Fruit fly (Drosophila melanogaster) whole organism, embryonic: ENCODE data around the gene CG33124.

Source experiments
- Asciz ChIP-seq: fragments of 200-800 bp; sonication (Bioruptor generic); optimal IDR thresholded peaks from 2 replicates; lab custom pipeline; 2017; ENCODE audit warnings: missing biosample characterization, mild to moderate bottlenecking, missing genetic modification characterization, missing genetic modification reagents
- CG10366 ChIP-seq: fragments of 200-800 bp; sonication (Bioruptor generic); IDR thresholded peaks from 2 replicates; pipeline ENCODE4 v1.3.6; 2022; ENCODE audit warnings: missing biosample characterization, missing genetic modification characterization
- CG11696 ChIP-seq: fragments of 200-800 bp; sonication (Bioruptor generic); IDR thresholded peaks from 2 replicates; pipeline ENCODE4 v1.3.6; 2022; ENCODE audit warnings: missing biosample characterization, missing genetic modification characterization
- CG12071 ChIP-seq: fragments of 200-800 bp; sonication (Bioruptor generic); optimal IDR thresholded peaks from 3 replicates; lab custom pipeline; 2018; ENCODE audit warnings: missing biosample characterization, mild to moderate bottlenecking, missing genetic modification characterization
- CG12769 ChIP-seq: fragments of 200-800 bp; sonication (Bioruptor generic); optimal IDR thresholded peaks from 2 replicates; lab custom pipeline; 2019; ENCODE audit warnings: missing biosample characterization, mild to moderate bottlenecking, missing genetic modification characterization, moderate library complexity
- CG14014 ChIP-seq: fragments of 200-800 bp; sonication (Bioruptor generic); IDR thresholded peaks from 2 replicates; pipeline ENCODE4 v1.3.6; 2022; ENCODE audit warnings: missing biosample characterization, missing genetic modification characterization
- CG14050 ChIP-seq: fragments of 200-800 bp; sonication (Bioruptor generic); IDR thresholded peaks from 3 replicates; pipeline ENCODE4 v1.3.6; 2022; ENCODE audit warnings: missing biosample characterization, missing genetic modification characterization
- CG14860 ChIP-seq: fragments of 200-800 bp; sonication (Bioruptor generic); IDR thresholded peaks from 3 replicates; pipeline ENCODE4 v1.3.6; 2022; ENCODE audit warnings: missing biosample characterization, missing genetic modification characterization; ENCODE audit not compliant: partially characterized antibody
- CG17186 ChIP-seq: fragments of 200-800 bp; sonication (Bioruptor generic); optimal IDR thresholded peaks from 3 replicates; lab custom pipeline; 2017; ENCODE audit warnings: missing biosample characterization, missing genetic modification reagents, missing genetic modification characterization
- CG17568 ChIP-seq: fragments of 200-800 bp; sonication (Bioruptor generic); optimal IDR thresholded peaks from 2 replicates; lab custom pipeline; 2018; ENCODE audit warnings: missing biosample characterization, mild to moderate bottlenecking, missing genetic modification characterization, moderate library complexity
- CG2120 ChIP-seq: fragments of 200-800 bp; sonication (Bioruptor generic); optimal IDR thresholded peaks from 3 replicates; lab custom pipeline; 2016; ENCODE audit warnings: missing biosample characterization, missing genetic modification characterization
- CG2202 ChIP-seq: fragments of 200-800 bp; sonication (Bioruptor generic); optimal IDR thresholded peaks from 2 replicates; lab custom pipeline; 2018; ENCODE audit warnings: missing biosample characterization, mild to moderate bottlenecking, missing genetic modification characterization
- CG2875 ChIP-seq: fragments of 200-800 bp; sonication (Bioruptor generic); optimal IDR thresholded peaks from 2 replicates; lab custom pipeline; 2017; ENCODE audit warnings: missing biosample characterization, mild to moderate bottlenecking, missing genetic modification characterization, missing genetic modification reagents
- CG33213 ChIP-seq: fragments of 200-800 bp; sonication (Bioruptor generic); optimal IDR thresholded peaks from 3 replicates; lab custom pipeline; 2016; ENCODE audit warnings: missing biosample characterization, missing genetic modification characterization
- CG4282 ChIP-seq: fragments of 200-800 bp; sonication (Bioruptor generic); optimal IDR thresholded peaks from 2 replicates; lab custom pipeline; 2016; ENCODE audit warnings: missing biosample characterization, missing genetic modification characterization
- CG4360 ChIP-seq: fragments of 200-800 bp; sonication (Bioruptor generic); IDR thresholded peaks from 2 replicates; pipeline ENCODE4 v1.3.6; 2022; ENCODE audit warnings: missing biosample characterization, missing genetic modification characterization
- CG4854 ChIP-seq: fragments of 200-800 bp; sonication (Bioruptor generic); optimal IDR thresholded peaks from 2 replicates; lab custom pipeline; 2016; ENCODE audit warnings: missing biosample characterization, missing genetic modification characterization, inconsistent platforms
- CG6813 ChIP-seq: fragments of 200-800 bp; sonication (Bioruptor generic); optimal IDR thresholded peaks from 2 replicates; lab custom pipeline; 2017; ENCODE audit warnings: missing biosample characterization, missing genetic modification characterization, mild to moderate bottlenecking, moderate library complexity, missing genetic modification reagents
- CG6854 ChIP-seq: fragments of 200-800 bp; sonication (Bioruptor generic); optimal IDR thresholded peaks from 3 replicates; lab custom pipeline; 2017; ENCODE audit warnings: missing biosample characterization, mild to moderate bottlenecking, missing genetic modification characterization
- CG8359 ChIP-seq: fragments of 200-800 bp; sonication (Bioruptor generic); optimal IDR thresholded peaks from 2 replicates; lab custom pipeline; 2017; ENCODE audit warnings: missing biosample characterization, mild to moderate bottlenecking, missing genetic modification characterization, borderline replicate concordance
- Dp ChIP-seq: fragments of 200-800 bp; sonication (Bioruptor generic); optimal IDR thresholded peaks from 2 replicates; lab custom pipeline; 2018; ENCODE audit warnings: missing biosample characterization, mild to moderate bottlenecking, missing genetic modification characterization, moderate library complexity
- Ets97D ChIP-seq: fragments of 200-800 bp; sonication (Bioruptor generic); optimal IDR thresholded peaks from 3 replicates; lab custom pipeline; 2016; ENCODE audit warnings: missing biosample characterization, missing genetic modification characterization
- Mrtf ChIP-seq: fragments of 200-800 bp; sonication (Bioruptor generic); IDR thresholded peaks from 3 replicates; pipeline ENCODE4 v1.3.6; 2022; ENCODE audit warnings: missing biosample characterization, missing genetic modification characterization
- Myb ChIP-seq: fragments of 200-800 bp; sonication (Bioruptor generic); optimal IDR thresholded peaks from 2 replicates; lab custom pipeline; 2016; ENCODE audit warnings: missing biosample characterization, missing genetic modification characterization
- Sry-δ ChIP-seq: fragments of 200-800 bp; sonication (Bioruptor generic); optimal IDR thresholded peaks from 2 replicates; lab custom pipeline; 2016; ENCODE audit warnings: missing biosample characterization, missing genetic modification characterization
- ab ChIP-seq: fragments of 200-800 bp; sonication (Bioruptor generic); optimal IDR thresholded peaks from 2 replicates; lab custom pipeline; 2016; ENCODE audit warnings: missing biosample characterization, missing genetic modification characterization
- amos ChIP-seq: fragments of 200-800 bp; sonication (Bioruptor generic); IDR thresholded peaks from 2 replicates; pipeline ENCODE4 v1.3.6; 2022; ENCODE audit warnings: missing biosample characterization, missing genetic modification characterization; ENCODE audit not compliant: partially characterized antibody
- cas ChIP-seq: fragments of 200-800 bp; sonication (Bioruptor generic); IDR thresholded peaks from 2 replicates; pipeline ENCODE4 v1.3.6; 2022; ENCODE audit warnings: missing biosample characterization, missing genetic modification characterization
- cato ChIP-seq: fragments of 200-800 bp; sonication (Bioruptor generic); optimal IDR thresholded peaks from 2 replicates; lab custom pipeline; 2016; ENCODE audit warnings: missing biosample characterization, missing genetic modification characterization, borderline replicate concordance
- cg ChIP-seq: fragments of 200-800 bp; sonication (Bioruptor generic); optimal IDR thresholded peaks from 3 replicates; lab custom pipeline; 2019; ENCODE audit warnings: missing biosample characterization, mild to moderate bottlenecking, missing genetic modification characterization, moderate library complexity
- crol ChIP-seq: fragments of 200-800 bp; sonication (Bioruptor generic); IDR thresholded peaks from 2 replicates; pipeline ENCODE4 v1.3.6; 2022; ENCODE audit warnings: missing biosample characterization, missing genetic modification characterization
- en ChIP-seq: fragments of 200-800 bp; sonication (Bioruptor generic); optimal IDR thresholded peaks from 2 replicates; lab custom pipeline; 2016; ENCODE audit warnings: missing biosample characterization, missing genetic modification characterization
- fru ChIP-seq: fragments of >200 bp; optimal IDR thresholded peaks from 2 replicates; lab custom pipeline; 2017
- gro ChIP-seq: fragments of 200-800 bp; sonication (Bioruptor generic); optimal IDR thresholded peaks from 2 replicates; lab custom pipeline; 2016; ENCODE audit warnings: missing biosample characterization, missing genetic modification characterization
- hth ChIP-seq: fragments of >200 bp; optimal IDR thresholded peaks from 2 replicates; lab custom pipeline; 2017; ENCODE audit warnings: inconsistent platforms
- inv ChIP-seq: fragments of 200-800 bp; sonication (Bioruptor generic); IDR thresholded peaks from 2 replicates; pipeline ENCODE4 v1.3.6; 2022; ENCODE audit warnings: missing biosample characterization, missing genetic modification characterization; ENCODE audit not compliant: partially characterized antibody
- jigr1 ChIP-seq: fragments of 200-800 bp; sonication (Bioruptor generic); IDR thresholded peaks from 3 replicates; pipeline ENCODE4 v1.3.6; 2022; ENCODE audit warnings: missing biosample characterization, missing genetic modification characterization
- kah ChIP-seq: fragments of 200-800 bp; sonication (Bioruptor generic); optimal IDR thresholded peaks from 2 replicates; lab custom pipeline; 2018; ENCODE audit warnings: missing biosample characterization, mild to moderate bottlenecking, missing genetic modification characterization
- knrl ChIP-seq: fragments of 200-800 bp; sonication (Bioruptor generic); IDR thresholded peaks from 3 replicates; pipeline ENCODE4 v1.3.6; 2022; ENCODE audit warnings: missing biosample characterization, missing genetic modification characterization; ENCODE audit not compliant: partially characterized antibody
- rib ChIP-seq: fragments of 200-800 bp; sonication (Bioruptor generic); IDR thresholded peaks from 2 replicates; pipeline ENCODE4 v1.3.6; 2022; ENCODE audit warnings: missing biosample characterization, missing genetic modification characterization
- run ChIP-seq: fragments of 200-800 bp; sonication (Bioruptor generic); optimal IDR thresholded peaks from 3 replicates; lab custom pipeline; 2018; ENCODE audit warnings: missing biosample characterization, mild to moderate bottlenecking, missing genetic modification characterization
- sens-2 ChIP-seq: fragments of 200-800 bp; sonication (Bioruptor generic); IDR thresholded peaks from 2 replicates; pipeline ENCODE4 v1.3.6; 2022; ENCODE audit warnings: missing biosample characterization, missing genetic modification characterization
- tup ChIP-seq: fragments of 200-800 bp; sonication (Bioruptor generic); optimal IDR thresholded peaks from 2 replicates; lab custom pipeline; 2016; ENCODE audit warnings: missing biosample characterization, mild to moderate bottlenecking, missing genetic modification characterization, moderate library complexity
- twi ChIP-seq: fragments of 200-800 bp; optimal IDR thresholded peaks from 2 replicates; lab custom pipeline; 2019; ENCODE audit warnings: missing biosample characterization, mild to moderate bottlenecking, missing genetic modification characterization, moderate library complexity
- unpg ChIP-seq: fragments of 200-800 bp; sonication (Bioruptor generic); optimal IDR thresholded peaks from 3 replicates; lab custom pipeline; 2018; ENCODE audit warnings: missing biosample characterization, mild to moderate bottlenecking, missing genetic modification characterization, moderate library complexity

The CG33124 gene

dm6 chr2L:2181971-2182643, 26.8 kb downstream of the CG33124 start (continued):
- TF ChIP-seq CG4360 (GFP tag; lab: Robert Waterston, UW) (no peak), unpg (GFP tag; lab: Kevin White, UChicago) (no peak), CG17186 (GFP tag; lab: Kevin White, UChicago) (no peak), Sry-δ (GFP tag; lab: Kevin White, UChicago) (no peak), Mrtf (no peak), CG2875 (GFP tag; lab: Kevin White, UChicago) (no peak), run (tag; lab: Kevin White, UChicago) (no peak), CG2202 (no peak), ab (GFP tag; lab: Kevin White, UChicago) (no peak), CG2120 (GFP tag; lab: Kevin White, UChicago) (no peak), inv (peak; percentile 34; the same call in 1 of the 2 replicates), CG6813 (GFP tag; lab: Kevin White, UChicago) (no peak), knrl (GFP tag; lab: Robert Waterston, UW) (no peak), CG12071 (no peak), CG33213 (no peak), CG4282 (GFP tag; lab: Kevin White, UChicago) (no peak), sens-2 (no peak), fru (lab: Kevin White, UChicago) (no peak), CG14050 (GFP tag; lab: Robert Waterston, UW) (no peak), kah (GFP tag; lab: Kevin White, UChicago) (peak; percentile 81), CG10366 (GFP tag; lab: Robert Waterston, UW) (no peak), CG8359 (GFP tag; lab: Kevin White, UChicago) (no peak), en (no peak), rib (0 out of 2 replicates have a peak, but pooled peaks have one; percentile 28), CG4854 (no peak), cg (peak; percentile 75), Ets97D (GFP tag; lab: Kevin White, UChicago) (no peak), CG14014 (GFP tag; lab: Robert Waterston, UW) (no peak), crol (GFP tag; lab: Robert Waterston, UW) (no peak), CG14860 (peak; percentile 66), cato (GFP tag; lab: Kevin White, UChicago) (no peak), CG6854 (no peak), tup (no peak), Asciz (GFP tag; lab: Kevin White, UChicago) (no peak), Dp (GFP tag; lab: Kevin White, UChicago) (no peak), CG11696 (GFP tag; lab: Robert Waterston, UW) (no peak), gro (no peak), jigr1 (no peak), hth (lab: Kevin White, UChicago) (peak; percentile 22), amos (GFP tag; lab: Robert Waterston, UW) (peak; percentile 21; the same call in 1 of the 2 replicates), CG17568 (no peak), cas (GFP tag; lab: Robert Waterston, UW) (no peak)

- TF ChIP-seq CG12769 (tag; lab: Kevin White, UChicago) (peak; percentile 20), cg (peak; percentile 47), twi (tag; lab: Kevin White, UChicago) (peak; percentile 95), CG14860 (no peak), Myb (GFP tag; lab: Kevin White, UChicago) (no peak), CG17568 (no peak)
Measured at dm6 chr2L:2180665-2181064, 28.2 kb downstream of the CG33124 start.
